Worm (Caenorhabditis elegans) whole organism, late embryonic: ENCODE results near the gene mrpl-21.
A peak's percentile ranks its signal among the peaks of the same experiment; 100 is the strongest.

Experiments
- C08G9.2 ChIP-seq: sonication (generic microtip); optimal IDR thresholded peaks from 2 replicates; lab custom pipeline; 2016; ENCODE audit warnings: mild to moderate bottlenecking, missing genetic modification characterization, moderate library complexity, missing compliant biosample characterization
- C38D4.7 ChIP-seq: fragments of 200-800 bp; sonication (Bioruptor generic); optimal IDR thresholded peaks from 2 replicates; lab custom pipeline; 2018; ENCODE audit warnings: mild to moderate bottlenecking, missing genetic modification characterization, moderate library complexity, missing compliant biosample characterization
- T23F11.4 ChIP-seq: fragments of 200-800 bp; sonication (Bioruptor generic); optimal IDR thresholded peaks from 2 replicates; lab custom pipeline; 2018; ENCODE audit warnings: mild to moderate bottlenecking, missing genetic modification characterization, missing compliant biosample characterization
- ama-1 ChIP-seq: fragments of 150-350 bp; optimal IDR thresholded peaks from 2 replicates; lab custom pipeline; 2014
- ceh-2 ChIP-seq: sonication (generic microtip); optimal IDR thresholded peaks from 2 replicates; lab custom pipeline; 2016; ENCODE audit warnings: missing genotype, missing genetic modification characterization, missing compliant biosample characterization
- ceh-34 ChIP-seq: sonication (generic microtip); optimal IDR thresholded peaks from 2 replicates; lab custom pipeline; 2016; ENCODE audit warnings: mild to moderate bottlenecking, missing genetic modification characterization, missing compliant biosample characterization
- ceh-6 ChIP-seq: fragments of 200-800 bp; sonication (Bioruptor generic); optimal IDR thresholded peaks from 2 replicates; lab custom pipeline; 2018; ENCODE audit warnings: mild to moderate bottlenecking, missing genetic modification characterization, missing compliant biosample characterization
- che-1 ChIP-seq: sonication (generic microtip); optimal IDR thresholded peaks from 2 replicates; lab custom pipeline; 2016; ENCODE audit warnings: mild to moderate bottlenecking, missing genetic modification characterization, missing compliant biosample characterization
- dmd-4 ChIP-seq: sonication (generic microtip); optimal IDR thresholded peaks from 2 replicates; lab custom pipeline; 2016; ENCODE audit warnings: borderline replicate concordance, missing genetic modification characterization, missing compliant biosample characterization
- dve-1 ChIP-seq: sonication (generic microtip); optimal IDR thresholded peaks from 2 replicates; lab custom pipeline; 2017; ENCODE audit warnings: antibody characterized with exemption, mild to moderate bottlenecking, missing genetic modification characterization, missing compliant biosample characterization
- elt-2 ChIP-seq: sonication (generic microtip); optimal IDR thresholded peaks from 2 replicates; lab custom pipeline; 2016; ENCODE audit warnings: missing genetic modification reagents, missing genetic modification characterization, missing compliant biosample characterization
- elt-4 ChIP-seq: sonication (generic microtip); optimal IDR thresholded peaks from 2 replicates; lab custom pipeline; 2016; ENCODE audit warnings: missing genetic modification characterization, missing compliant biosample characterization
- fax-1 ChIP-seq: sonication (generic microtip); optimal IDR thresholded peaks from 2 replicates; lab custom pipeline; 2016; ENCODE audit warnings: missing genotype, missing genetic modification characterization, missing compliant biosample characterization
- fkh-10 ChIP-seq: fragments of 150-350 bp; optimal IDR thresholded peaks from 2 replicates; lab custom pipeline; 2014; ENCODE audit warnings: missing biosample characterization, missing genetic modification reagents, missing genetic modification characterization
- fkh-6 ChIP-seq: sonication (generic microtip); optimal IDR thresholded peaks from 2 replicates; lab custom pipeline; 2016; ENCODE audit warnings: missing genetic modification characterization, missing compliant biosample characterization
- hlh-13 ChIP-seq: fragments of 200-800 bp; sonication (Bioruptor generic); optimal IDR thresholded peaks from 2 replicates; lab custom pipeline; 2018; ENCODE audit warnings: mild to moderate bottlenecking, missing genetic modification characterization, missing compliant biosample characterization
- hlh-15 ChIP-seq: sonication (generic microtip); optimal IDR thresholded peaks from 2 replicates; lab custom pipeline; 2016; ENCODE audit warnings: missing genetic modification characterization, missing compliant biosample characterization
- hlh-30 ChIP-seq: sonication (generic microtip); optimal IDR thresholded peaks from 2 replicates; lab custom pipeline; 2017; ENCODE audit warnings: antibody characterized with exemption, missing genetic modification characterization, missing compliant biosample characterization; ENCODE audit not compliant: insufficient read depth
- hlh-8 ChIP-seq: sonication (generic microtip); optimal IDR thresholded peaks from 2 replicates; lab custom pipeline; 2016; ENCODE audit warnings: missing genotype, missing genetic modification characterization, missing compliant biosample characterization
- mec-3 ChIP-seq: sonication (generic microtip); optimal IDR thresholded peaks from 2 replicates; lab custom pipeline; 2016; ENCODE audit warnings: borderline replicate concordance, missing genetic modification characterization, missing compliant biosample characterization
- nfya-1 ChIP-seq: sonication (generic microtip); optimal IDR thresholded peaks from 2 replicates; lab custom pipeline; 2017; ENCODE audit warnings: missing genetic modification characterization, mild to moderate bottlenecking, missing compliant biosample characterization, antibody characterized with exemption, moderate library complexity
- pag-3 ChIP-seq: sonication (generic microtip); optimal IDR thresholded peaks from 2 replicates; lab custom pipeline; 2016; ENCODE audit warnings: missing compliant biosample characterization, missing genetic modification characterization, borderline replicate concordance
- pat-9 ChIP-seq: fragments of 200-800 bp; sonication (Bioruptor generic); optimal IDR thresholded peaks from 2 replicates; lab custom pipeline; 2018; ENCODE audit warnings: mild to moderate bottlenecking, missing genetic modification characterization, moderate library complexity, missing compliant biosample characterization
- pax-1 ChIP-seq: fragments of 150-350 bp; optimal IDR thresholded peaks from 2 replicates; lab custom pipeline; 2014; ENCODE audit warnings: missing biosample characterization, missing genetic modification characterization
- pha-4 ChIP-seq: fragments of 150-350 bp; optimal IDR thresholded peaks from 2 replicates; lab custom pipeline; 2018; ENCODE audit warnings: missing biosample characterization, missing genetic modification reagents, missing genetic modification characterization
- pros-1 ChIP-seq: fragments of 150-350 bp; optimal IDR thresholded peaks from 2 replicates; lab custom pipeline; 2014; ENCODE audit warnings: missing biosample characterization, missing genetic modification reagents, missing genetic modification characterization
- ref-2 ChIP-seq: sonication (generic microtip); optimal IDR thresholded peaks from 2 replicates; lab custom pipeline; 2016; ENCODE audit warnings: missing genetic modification characterization, missing compliant biosample characterization
- sdc-2 ChIP-seq: sonication (generic microtip); optimal IDR thresholded peaks from 2 replicates; lab custom pipeline; 2016; ENCODE audit warnings: missing genotype, missing genetic modification characterization, missing compliant biosample characterization
- sox-2 ChIP-seq: fragments of 200-800 bp; sonication (Bioruptor generic); IDR thresholded peaks from 2 replicates; pipeline ENCODE4 v1.3.6; 2022; ENCODE audit warnings: missing genetic modification reagents, missing genetic modification characterization, missing compliant biosample characterization
- sox-4 ChIP-seq: sonication (generic microtip); optimal IDR thresholded peaks from 2 replicates; lab custom pipeline; 2017; ENCODE audit warnings: mild to moderate bottlenecking, missing genetic modification characterization, inconsistent platforms, missing compliant biosample characterization
- tbx-2 ChIP-seq: sonication (generic microtip); optimal IDR thresholded peaks from 2 replicates; lab custom pipeline; 2016; ENCODE audit warnings: missing genetic modification characterization, missing compliant biosample characterization
- unc-42 ChIP-seq: sonication (generic microtip); optimal IDR thresholded peaks from 2 replicates; lab custom pipeline; 2016; ENCODE audit warnings: missing genotype, missing genetic modification characterization, missing compliant biosample characterization
- unc-55 ChIP-seq: sonication (generic microtip); optimal IDR thresholded peaks from 2 replicates; lab custom pipeline; 2017; ENCODE audit warnings: missing biosample characterization, missing genetic modification reagents, missing genetic modification characterization
- unc-86 ChIP-seq: sonication (generic microtip); optimal IDR thresholded peaks from 2 replicates; lab custom pipeline; 2016; ENCODE audit warnings: missing genetic modification characterization, missing compliant biosample characterization
- zip-5 ChIP-seq: sonication (generic microtip); optimal IDR thresholded peaks from 2 replicates; lab custom pipeline; 2016; ENCODE audit warnings: missing genetic modification characterization, missing compliant biosample characterization

mrpl-21 gene

DNA sequence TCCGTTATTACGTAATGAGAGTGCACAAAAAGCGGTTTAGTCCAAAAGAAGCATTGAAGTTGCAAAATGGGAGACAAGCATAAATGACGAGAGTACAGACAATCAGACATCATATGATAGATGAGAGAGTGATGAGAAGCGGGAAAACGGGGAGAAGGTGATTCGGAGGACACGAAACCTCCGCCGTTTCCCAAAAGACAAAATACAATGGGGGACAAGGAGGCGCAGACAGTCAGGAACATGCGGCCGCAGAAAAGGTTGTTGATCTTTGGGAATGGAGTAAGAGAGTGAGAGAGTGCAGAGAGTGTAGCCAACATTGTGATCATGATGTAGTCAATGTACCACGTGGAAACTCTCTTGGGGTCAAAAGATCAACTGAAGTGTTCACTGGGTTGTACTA, 5.7 kb downstream of the mrpl-21 start (continued):
- TF ChIP-seq che-1 (tag; lab: Kevin White, UChicago) (no peak), T23F11.4 (GFP tag; lab: Kevin White, UChicago) (no peak), unc-86 (tag; lab: Kevin White, UChicago) (no peak), elt-4 (no peak), C08G9.2 (tag; lab: Kevin White, UChicago) (peak; percentile 59), fkh-10 (GFP tag; lab: Kevin White, UChicago) (no peak), zip-5 (tag; lab: Kevin White, UChicago) (no peak), unc-42 (tag; lab: Kevin White, UChicago) (peak; percentile 59), sdc-2 (tag; lab: Kevin White, UChicago) (peak; percentile 34), dve-1 (tag; lab: Kevin White, UChicago) (peak; percentile 74), ceh-6 (GFP tag; lab: Kevin White, UChicago) (no peak), fax-1 (tag; lab: Kevin White, UChicago) (peak; percentile 1), dmd-4 (tag; lab: Kevin White, UChicago) (no peak), hlh-15 (tag; lab: Kevin White, UChicago) (no peak), pros-1 (tag; lab: Kevin White, UChicago) (peak; percentile 76), tbx-2 (tag; lab: Kevin White, UChicago) (peak; percentile 84), hlh-30 (tag; lab: Kevin White, UChicago) (peak; percentile 93), ceh-2 (tag; lab: Kevin White, UChicago) (no peak), mec-3 (tag; lab: Kevin White, UChicago) (no peak), pag-3 (tag; lab: Kevin White, UChicago) (no peak), pha-4 (no peak), unc-55 (peak; percentile 85), fkh-6 (tag; lab: Kevin White, UChicago) (no peak), hlh-8 (tag; lab: Kevin White, UChicago) (peak; percentile 50), C38D4.7 (GFP tag; lab: Kevin White, UChicago) (no peak), hlh-13 (GFP tag; lab: Kevin White, UChicago) (no peak)

DNA sequence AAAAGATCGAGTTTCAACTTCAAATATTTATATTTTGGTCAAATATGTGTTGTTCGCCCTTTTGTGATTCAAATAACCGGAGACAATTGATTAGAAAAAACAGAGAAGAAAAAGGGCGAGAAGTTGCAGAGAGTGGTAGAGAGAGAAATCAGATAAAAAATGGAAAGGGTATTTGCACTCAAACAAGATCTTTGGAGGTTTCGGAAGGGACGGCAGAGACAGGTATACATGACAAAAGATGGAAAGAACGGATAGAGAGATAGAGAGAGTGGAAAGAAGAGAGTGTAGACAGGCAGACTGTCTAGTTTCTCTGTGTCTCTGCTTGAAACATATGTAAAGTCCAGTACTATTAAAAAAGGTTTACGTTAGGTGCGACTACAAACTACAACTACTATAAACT, 7.2 kb downstream of the mrpl-21 start:
- no peak for TF ChIP-seq dmd-4 (tag; lab: Kevin White, UChicago)
- TF ChIP-seq tbx-2 (tag; lab: Kevin White, UChicago): peak; percentile 24

ce11 chrIII:4234642-4235295, 8.6 kb downstream of the mrpl-21 start:
- TF ChIP-seq ceh-34 (tag; lab: Kevin White, UChicago): no peak
- peak; percentile 88 for TF ChIP-seq nfya-1 (tag; lab: Kevin White, UChicago)

DNA sequence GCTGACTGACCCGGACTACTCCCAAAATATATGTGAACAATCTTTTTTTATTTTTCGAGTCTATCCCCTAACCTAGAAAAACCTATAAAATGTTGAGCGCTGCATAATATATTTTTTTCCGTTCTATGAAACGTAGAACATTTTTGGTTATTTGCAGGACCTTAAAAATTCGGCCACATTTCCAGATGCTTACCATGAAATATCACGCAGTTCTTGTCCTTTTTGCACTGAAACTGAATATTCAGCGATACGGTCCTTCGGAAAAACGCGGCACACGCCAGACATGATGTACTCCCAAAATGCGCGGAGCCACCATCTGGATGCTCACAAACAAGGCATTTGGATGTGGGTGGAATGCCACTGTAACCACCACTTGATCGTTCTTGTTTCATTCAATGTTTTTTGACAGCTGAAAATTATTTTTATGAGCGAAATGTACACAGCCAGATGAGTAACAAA, 10.5 kb downstream of the mrpl-21 start, which contains the start of gene nhr-20:
TSS of gene nhr-20 (minus strand) at position 409 of the 459 bp plus-strand sequence.
- TF ChIP-seq pros-1 (tag; lab: Kevin White, UChicago) (no peak), ref-2 (tag; lab: Kevin White, UChicago) (no peak), pax-1 (tag; lab: Kevin White, UChicago) (no peak), che-1 (tag; lab: Kevin White, UChicago) (no peak), unc-86 (tag; lab: Kevin White, UChicago) (no peak), sox-2 (GFP tag; lab: Robert Waterston, UW) (no peak), pat-9 (tag; lab: Kevin White, UChicago) (no peak), elt-2 (tag; lab: Kevin White, UChicago) (no peak), ama-1 (no peak), hlh-30 (tag; lab: Kevin White, UChicago) (no peak), unc-55 (no peak), sox-4 (tag; lab: Kevin White, UChicago) (no peak)
